Worm (Caenorhabditis elegans) whole organism, L4/young adult: ENCODE measurements around the gene W06H8.6.

Experiments
- W03F9.2 ChIP-seq: fragments of 150-350 bp; optimal IDR thresholded peaks from 2 replicates; lab custom pipeline; 2014; ENCODE audit warnings: missing biosample characterization, missing genetic modification characterization
- him-1 ChIP-seq: sonication (generic microtip); optimal IDR thresholded peaks from 2 replicates; lab custom pipeline; 2016; ENCODE audit warnings: missing genotype, missing genetic modification reagents, missing genetic modification characterization, missing compliant biosample characterization

DNA sequence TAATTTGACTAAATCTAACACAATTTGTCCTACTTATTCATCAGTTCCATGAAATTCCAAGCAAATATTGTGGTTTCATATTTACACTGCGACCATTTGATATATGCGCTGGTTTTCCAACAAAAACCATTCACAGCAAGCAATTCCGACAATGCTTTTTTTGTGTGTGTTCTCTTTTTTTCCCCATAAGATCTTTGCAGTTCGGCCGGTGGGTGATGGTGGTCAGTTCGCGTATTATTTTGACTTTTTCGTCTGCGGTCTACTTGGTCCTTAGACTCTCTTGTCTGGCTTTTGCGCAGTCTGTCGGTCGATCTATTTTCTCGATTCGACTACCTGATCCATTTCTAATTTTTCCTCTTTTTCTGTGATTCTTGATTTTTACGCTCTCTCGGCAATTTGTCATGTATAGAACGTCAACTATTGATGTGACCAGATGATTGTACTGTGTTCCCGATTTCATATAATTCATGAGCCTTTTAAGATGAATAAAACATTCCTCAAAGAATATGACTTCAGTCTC, 13.5 kb downstream of the W06H8.6 start:
- TF ChIP-seq W03F9.2 (tag; lab: Kevin White, UChicago) (no peak), him-1 (no peak)
